Fruit fly (Drosophila melanogaster) S2 (cell line): ENCODE measurements around the gene HDAC6.

ENCODE experiments used
- CG8478 ChIP-seq: fragments of >200 bp; optimal IDR thresholded peaks from 2 replicates; lab custom pipeline; 2018
- CTCF ChIP-seq, 2 experiments: fragments of >200 bp; optimal IDR thresholded peaks; 2 replicates each; lab custom pipeline; 2018

Gene HDAC6

dm6 chrX:15308456-15308954 is 24.6 kb upstream of the HDAC6 start:
- TF ChIP-seq CG8478 (no peak), CTCF (optimal IDR thresholded peaks at IDR 0.05; lab: Kevin White, UChicago) (no peak)

DNA sequence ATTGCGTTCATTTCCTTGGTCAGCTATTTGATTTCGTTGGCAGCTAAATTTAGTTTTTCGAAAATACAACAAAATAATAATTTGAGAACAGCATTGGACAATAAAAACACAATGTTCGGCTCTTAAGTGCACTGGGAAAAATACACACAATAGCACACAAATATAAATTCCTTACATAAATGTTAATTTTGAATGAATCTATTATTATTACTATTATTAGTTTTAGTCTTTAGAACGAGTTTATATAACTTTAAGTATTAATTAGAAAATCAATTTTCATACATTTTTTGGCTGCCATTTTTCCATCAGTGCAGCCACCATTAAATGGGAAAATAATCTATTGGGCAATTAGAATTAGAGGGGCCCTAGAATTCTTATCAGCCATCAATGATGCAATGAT is 23.2 kb upstream of the HDAC6 start:
- no peak for TF ChIP-seq CG8478
- TF ChIP-seq CTCF (optimal IDR thresholded peaks at IDR 0.05; lab: Kevin White, UChicago) = no peak

DNA sequence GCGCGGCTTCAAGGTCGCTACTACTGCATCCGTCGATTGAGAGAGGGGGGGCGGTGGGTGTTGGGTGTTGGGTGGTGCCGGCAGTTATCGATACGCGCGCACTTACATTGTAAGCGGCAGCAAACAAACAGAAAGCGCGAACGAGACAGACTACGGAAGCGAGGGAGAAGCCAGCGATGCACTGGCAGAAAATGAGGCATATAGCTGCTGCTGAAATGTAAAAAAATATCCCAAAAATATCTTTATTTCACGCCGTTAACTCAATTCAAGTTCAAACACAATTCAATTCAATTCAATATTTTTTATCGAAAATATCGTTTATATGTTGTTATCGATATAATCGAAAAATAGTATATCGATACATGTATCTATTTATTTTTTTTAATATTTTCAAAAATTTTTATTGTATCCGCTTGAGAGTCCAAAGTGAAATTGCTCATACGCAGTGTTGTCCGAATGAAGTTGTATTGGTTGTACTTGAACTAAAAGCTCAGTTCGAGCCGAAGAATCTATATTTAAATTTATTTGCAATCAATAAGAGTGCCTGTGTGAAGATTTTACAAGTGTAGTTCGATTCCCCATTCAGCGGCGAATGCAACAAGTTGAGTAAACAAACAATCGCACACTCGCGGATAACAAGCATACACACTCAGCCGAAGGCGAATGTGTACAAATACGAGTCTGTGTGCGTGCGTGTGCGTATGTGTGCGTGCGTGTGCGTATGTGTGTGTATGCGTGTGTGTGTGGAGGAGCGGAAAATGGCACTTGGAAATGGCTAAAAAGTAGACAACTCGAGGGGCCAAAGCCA is 20.8 kb upstream of the HDAC6 start:
- no peak for TF ChIP-seq CG8478

dm6 chrX:15312882-15313154 is 20.3 kb upstream of the HDAC6 start:
- TF ChIP-seq CTCF (optimal IDR thresholded peaks at IDR 0.05; lab: Kevin White, UChicago) = no peak
- TF ChIP-seq CG8478 = no peak

- TF ChIP-seq CTCF (optimal IDR thresholded peaks at IDR 0.05; lab: Kevin White, UChicago) (no peak), CG8478 (no peak)
Measured at dm6 chrX:15313389-15313788, 19.7 kb upstream of the HDAC6 start.

dm6 chrX:15313829-15314324 is 19.2 kb upstream of the HDAC6 start:
- no peak for TF ChIP-seq CG8478
- no peak for TF ChIP-seq CTCF (optimal IDR thresholded peaks at IDR 0.05; lab: Kevin White, UChicago)

DNA sequence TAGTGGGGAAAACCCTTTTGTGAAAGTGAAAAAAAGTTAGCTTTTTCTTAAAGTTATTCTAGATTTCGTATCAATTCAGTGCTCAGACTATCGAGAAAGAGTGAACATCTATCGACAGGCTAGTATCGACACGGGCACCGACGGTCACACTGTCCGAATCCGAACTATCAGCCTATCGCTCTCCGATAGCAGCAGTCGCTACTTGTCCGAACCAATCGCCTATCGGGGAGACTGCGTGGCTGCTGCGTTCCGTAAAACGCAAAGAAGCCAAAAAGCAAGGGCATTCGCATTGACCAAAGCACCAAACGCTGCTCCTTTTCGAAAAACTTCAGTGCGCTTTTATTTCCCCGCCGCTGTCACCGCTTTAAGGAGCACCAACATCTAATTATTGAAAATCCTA is 13.8 kb upstream of the HDAC6 start, which contains the start of gene Top1:
TSS of gene Top1 (plus strand) at position 190 of the 400 bp plus-strand sequence.
- TF ChIP-seq CTCF (optimal IDR thresholded peaks at IDR 0.05; lab: Kevin White, UChicago) (peak; percentile 34 to 47), CG8478 (no peak)

- no peak for TF ChIP-seq CG8478
- peak in 1 of 2 experiments; percentile 30 for TF ChIP-seq CTCF (optimal IDR thresholded peaks at IDR 0.05; lab: Kevin White, UChicago)
Measured at dm6 chrX:15319699-15320482, 13.2 kb upstream of the HDAC6 start.

- TF ChIP-seq CG8478 = no peak
- no peak for TF ChIP-seq CTCF (optimal IDR thresholded peaks at IDR 0.05; lab: Kevin White, UChicago)
Measured at dm6 chrX:15320522-15320921, 12.6 kb upstream of the HDAC6 start.

dm6 chrX:15320973-15321372 is 12.1 kb upstream of the HDAC6 start:
- TF ChIP-seq CTCF (optimal IDR thresholded peaks at IDR 0.05; lab: Kevin White, UChicago) = no peak
- no peak for TF ChIP-seq CG8478

DNA sequence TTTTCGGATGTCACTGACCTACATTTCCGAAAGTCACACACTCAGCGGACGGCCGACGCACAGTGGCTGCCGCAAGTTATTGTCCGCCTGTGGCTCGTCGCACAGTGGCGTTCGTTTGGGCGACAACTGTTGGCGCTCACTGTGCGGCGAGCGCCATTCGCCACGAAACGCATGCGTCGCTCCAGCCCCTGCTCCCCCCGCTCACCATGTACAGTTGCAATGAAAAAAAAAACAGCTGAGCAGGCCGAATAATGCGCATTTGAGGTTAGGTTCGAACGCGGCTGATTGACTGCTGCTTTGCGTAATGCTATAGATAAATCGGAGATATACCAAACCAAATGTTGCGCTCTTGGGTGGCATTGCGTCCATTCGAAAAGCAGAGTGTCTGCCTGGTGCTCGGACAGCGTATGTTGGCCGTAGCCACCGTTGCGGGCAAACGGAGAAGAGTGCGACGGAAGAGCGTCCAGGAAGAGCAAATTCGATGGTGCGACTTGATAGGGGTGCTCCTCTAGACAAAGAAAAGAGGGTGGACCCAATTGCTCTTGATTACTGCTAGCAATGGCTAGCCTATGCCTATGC is 9.7 kb upstream of the HDAC6 start:
- no peak for TF ChIP-seq CTCF (optimal IDR thresholded peaks at IDR 0.05; lab: Kevin White, UChicago)
- TF ChIP-seq CG8478 = no peak

DNA sequence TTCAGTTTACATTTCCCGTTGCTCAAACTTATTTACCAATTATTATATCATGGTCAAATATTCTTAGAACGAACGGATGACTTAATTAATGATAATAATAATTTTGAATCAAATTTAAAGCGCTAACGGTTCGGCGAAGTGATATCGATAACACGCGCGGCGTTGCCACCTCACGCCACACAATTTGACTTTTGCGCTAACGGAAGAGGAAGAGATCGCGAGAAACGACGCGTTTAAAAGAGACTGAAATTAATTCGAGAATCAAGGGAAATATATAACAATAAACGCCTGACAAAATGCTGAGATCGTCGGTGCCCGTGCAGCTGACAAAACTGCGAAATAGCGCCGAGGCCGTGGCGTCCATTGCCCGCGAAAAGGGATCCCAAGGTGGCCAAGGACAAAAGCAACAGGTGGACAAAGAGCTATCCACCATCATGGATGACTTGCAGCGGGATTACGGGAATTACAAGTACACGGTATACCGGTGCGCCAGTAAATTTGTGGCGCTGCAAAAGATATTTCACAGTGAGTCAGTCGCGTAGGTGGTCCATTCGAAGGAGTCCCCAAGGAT is 4.9 kb upstream of the HDAC6 start, which contains the start of gene dah:
TSS of gene dah (plus strand) at position 195 of the 571 bp plus-strand sequence.
- no peak for TF ChIP-seq CG8478
- TF ChIP-seq CTCF (optimal IDR thresholded peaks at IDR 0.05; lab: Kevin White, UChicago) = no peak

dm6 chrX:15334999-15335398 is 1.9 kb downstream of the HDAC6 start:
- TF ChIP-seq CTCF (optimal IDR thresholded peaks at IDR 0.05; lab: Kevin White, UChicago) = no peak
- TF ChIP-seq CG8478 = no peak

DNA sequence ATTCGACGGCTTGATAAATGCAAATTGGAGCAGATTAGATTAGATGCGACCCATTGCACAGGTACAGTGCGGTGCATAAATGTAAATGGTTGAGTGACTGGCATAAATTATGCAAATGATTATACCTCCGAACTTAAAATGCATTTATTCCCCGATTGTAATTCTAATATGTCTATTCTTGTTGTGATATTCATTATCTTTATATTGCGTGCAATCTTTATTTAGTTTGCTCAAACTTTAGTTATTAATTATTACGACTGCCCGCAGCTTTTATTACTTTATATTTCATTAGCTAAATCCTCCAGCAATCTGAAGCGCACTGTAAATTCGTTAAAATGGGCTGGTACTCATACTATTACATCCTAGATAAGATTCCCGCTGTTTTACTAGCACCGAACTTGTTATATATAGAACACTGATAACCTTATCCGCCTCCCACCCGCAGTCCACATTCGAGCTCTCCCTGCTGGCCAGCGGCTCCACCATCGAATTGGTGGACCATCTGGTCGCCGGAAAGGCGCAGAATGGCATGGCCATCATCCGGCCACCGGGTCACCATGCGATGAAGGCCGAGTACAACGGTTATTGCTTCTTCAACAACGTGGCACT is 2.8 kb downstream of the HDAC6 start:
- TF ChIP-seq CTCF (optimal IDR thresholded peaks at IDR 0.05; lab: Kevin White, UChicago) (no peak), CG8478 (no peak)

- TF ChIP-seq CTCF (optimal IDR thresholded peaks at IDR 0.05; lab: Kevin White, UChicago) (no peak), CG8478 (no peak)
Measured at dm6 chrX:15342017-15342416, 8.9 kb downstream of the HDAC6 start, which contains the start of gene CG9123. Gene CG9123 (minus strand): TSS chrX:15342117.
